Worm (Caenorhabditis elegans) whole organism, L3 larva: Measurements from ENCODE around the gene Y9C9A.13.

Source experiments
- ama-1 ChIP-seq: fragments of 150-350 bp; optimal IDR thresholded peaks from 2 replicates; lab custom pipeline; 2018
- ceh-82 ChIP-seq: fragments of 150-350 bp; optimal IDR thresholded peaks from 2 replicates; lab custom pipeline; 2014; ENCODE audit warnings: missing biosample characterization, missing genetic modification characterization
- ceh-9 ChIP-seq: sonication (generic microtip); optimal IDR thresholded peaks from 2 replicates; lab custom pipeline; 2018; ENCODE audit warnings: missing biosample characterization, missing genetic modification characterization
- nfya-1 ChIP-seq: sonication (generic microtip); optimal IDR thresholded peaks from 2 replicates; lab custom pipeline; 2017; ENCODE audit warnings: missing genetic modification characterization, mild to moderate bottlenecking, missing compliant biosample characterization, antibody characterized with exemption, moderate library complexity; ENCODE audit not compliant: insufficient read depth
- nhr-12 ChIP-seq: fragments of 150-350 bp; optimal IDR thresholded peaks from 2 replicates; lab custom pipeline; 2014; ENCODE audit warnings: missing biosample characterization, missing genetic modification characterization
- unc-39 ChIP-seq: sonication (generic microtip); optimal IDR thresholded peaks from 4 replicates; lab custom pipeline; 2017; ENCODE audit warnings: missing biosample characterization, missing genetic modification characterization

- TF ChIP-seq unc-39 (no peak), nhr-12 (tag; lab: Kevin White, UChicago) (no peak), ceh-82 (tag; lab: Kevin White, UChicago) (no peak), nfya-1 (tag; lab: Kevin White, UChicago) (no peak), ceh-9 (no peak), ama-1 (lab: Kevin White, UChicago) (no peak)
Measured at ce11 chrIV:5002448-5002847, 33.1 kb upstream of the Y9C9A.13 start, which contains the start of gene pes-1.
